Fruit fly (Drosophila melanogaster): Measurements from ENCODE around the gene CG42788.

DNA sequence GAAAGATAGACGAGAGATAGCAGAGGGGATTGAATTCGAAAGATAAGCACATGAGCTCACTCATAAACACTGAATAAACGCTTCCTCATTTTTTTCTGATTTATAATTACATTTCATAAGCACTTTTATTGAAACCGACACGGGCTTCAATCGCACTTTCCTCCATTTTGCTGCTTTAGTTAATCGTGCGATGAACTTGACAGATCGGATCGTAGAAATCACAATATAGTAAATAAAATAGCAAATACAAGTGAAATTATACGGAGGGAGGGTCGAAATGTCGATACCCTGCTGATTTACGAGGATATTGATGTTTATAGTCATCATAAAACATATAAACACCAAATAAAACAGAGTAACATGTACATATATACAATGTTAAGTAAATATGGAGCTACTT, 43.5 kb downstream of the CG42788 start:
- TF ChIP-seq cic (GFP tag; optimal IDR thresholded peaks at IDR 0.05) (no peak), Mnt (GFP tag; optimal IDR thresholded peaks at IDR 0.05) (no peak), CG7045 (GFP tag; optimal IDR thresholded peaks at IDR 0.05) (no peak), CG12768 (GFP tag; optimal IDR thresholded peaks at IDR 0.05) (no peak), CG1620 (GFP tag; optimal IDR thresholded peaks at IDR 0.05) (no peak), Clk (GFP tag; optimal IDR thresholded peaks at IDR 0.05) (no peak), toe (GFP tag; optimal IDR thresholded peaks at IDR 0.05) (no peak), tj (GFP tag; optimal IDR thresholded peaks at IDR 0.05) (peak; percentile 82), kay (GFP tag; ENCODE audit: borderline replicate concordance) (no peak)

Data from whole organism, adult.